Fruit fly (Drosophila melanogaster) whole organism, embryonic: ENCODE data around the gene CG7191.

Experiments
- ATbp ChIP-seq: fragments of 200-800 bp; sonication (Bioruptor generic); optimal IDR thresholded peaks from 2 replicates; lab custom pipeline; 2017; ENCODE audit warnings: missing biosample characterization, mild to moderate bottlenecking, missing genetic modification characterization, missing genetic modification reagents
- Antp ChIP-seq: fragments of 200-800 bp; sonication (Bioruptor generic); optimal IDR thresholded peaks from 3 replicates; lab custom pipeline; 2016; ENCODE audit warnings: missing biosample characterization, missing genetic modification characterization
- CG10209 ChIP-seq: fragments of 200-800 bp; sonication (Bioruptor generic); optimal IDR thresholded peaks from 3 replicates; lab custom pipeline; 2017; ENCODE audit warnings: missing biosample characterization, mild to moderate bottlenecking, missing genetic modification characterization, missing genetic modification reagents
- CG10267 ChIP-seq: fragments of 200-800 bp; sonication (Bioruptor generic); optimal IDR thresholded peaks from 2 replicates; lab custom pipeline; 2018; ENCODE audit warnings: missing biosample characterization, mild to moderate bottlenecking, missing genetic modification characterization, moderate library complexity
- CG11504 ChIP-seq: fragments of 200-800 bp; sonication (Bioruptor generic); optimal IDR thresholded peaks from 3 replicates; lab custom pipeline; 2019; ENCODE audit warnings: missing biosample characterization, mild to moderate bottlenecking, missing genetic modification characterization, moderate library complexity
- CG11696 ChIP-seq: fragments of 200-800 bp; sonication (Bioruptor generic); IDR thresholded peaks from 2 replicates; pipeline ENCODE4 v1.3.6; 2022; ENCODE audit warnings: missing biosample characterization, missing genetic modification characterization
- CG11723 ChIP-seq: fragments of 200-800 bp; sonication (Bioruptor generic); optimal IDR thresholded peaks from 2 replicates; lab custom pipeline; 2017; ENCODE audit warnings: missing biosample characterization, mild to moderate bottlenecking, missing genetic modification characterization
- CG12299 ChIP-seq: fragments of 200-800 bp; sonication (Bioruptor generic); optimal IDR thresholded peaks from 2 replicates; lab custom pipeline; 2018; ENCODE audit warnings: missing biosample characterization, mild to moderate bottlenecking, missing genetic modification characterization
- CG17361 ChIP-seq: fragments of 200-800 bp; sonication (Bioruptor generic); IDR thresholded peaks from 3 replicates; pipeline ENCODE4 v1.3.6; 2022; ENCODE audit warnings: missing biosample characterization, missing genetic modification characterization
- CG17612 ChIP-seq: fragments of 200-800 bp; sonication (Bioruptor generic); IDR thresholded peaks from 2 replicates; pipeline ENCODE4 v1.3.6; 2022; ENCODE audit warnings: missing biosample characterization, missing genetic modification characterization
- CG1832 ChIP-seq: fragments of 200-800 bp; sonication (Bioruptor generic); optimal IDR thresholded peaks from 2 replicates; lab custom pipeline; 2017; ENCODE audit warnings: missing biosample characterization, mild to moderate bottlenecking, missing genetic modification characterization, inconsistent platforms
- CG2129 ChIP-seq: fragments of 200-800 bp; sonication (Bioruptor generic); IDR thresholded peaks from 2 replicates; pipeline ENCODE4 v1.3.6; 2022; ENCODE audit warnings: missing biosample characterization, missing genetic modification characterization; ENCODE audit not compliant: partially characterized antibody
- CG4282 ChIP-seq: fragments of 200-800 bp; sonication (Bioruptor generic); optimal IDR thresholded peaks from 2 replicates; lab custom pipeline; 2016; ENCODE audit warnings: missing biosample characterization, missing genetic modification characterization
- CG4404 ChIP-seq: fragments of 200-800 bp; sonication (Bioruptor generic); IDR thresholded peaks from 2 replicates; pipeline ENCODE4 v1.3.6; 2022; ENCODE audit warnings: missing biosample characterization, missing genetic modification characterization
- CG6654 ChIP-seq: fragments of 200-800 bp; sonication (Bioruptor generic); optimal IDR thresholded peaks from 2 replicates; lab custom pipeline; 2017; ENCODE audit warnings: missing biosample characterization, mild to moderate bottlenecking, missing genetic modification characterization
- CG6683 ChIP-seq: fragments of 200-800 bp; sonication (Bioruptor generic); optimal IDR thresholded peaks from 2 replicates; lab custom pipeline; 2017; ENCODE audit warnings: missing biosample characterization, mild to moderate bottlenecking, missing genetic modification characterization, missing genetic modification reagents
- CG7745 ChIP-seq: fragments of 200-800 bp; sonication (Bioruptor generic); optimal IDR thresholded peaks from 2 replicates; lab custom pipeline; 2018; ENCODE audit warnings: missing biosample characterization, mild to moderate bottlenecking, missing genetic modification characterization, moderate library complexity
- CG9609 ChIP-seq: fragments of 200-800 bp; sonication (Bioruptor generic); optimal IDR thresholded peaks from 3 replicates; lab custom pipeline; 2016; ENCODE audit warnings: missing biosample characterization, missing genetic modification characterization
- D19A ChIP-seq: fragments of 200-800 bp; optimal IDR thresholded peaks from 3 replicates; lab custom pipeline; 2019; ENCODE audit warnings: missing biosample characterization, mild to moderate bottlenecking, missing genetic modification characterization, moderate library complexity
- D19B ChIP-seq: fragments of 200-800 bp; sonication (Bioruptor generic); optimal IDR thresholded peaks from 2 replicates; lab custom pipeline; 2017; ENCODE audit warnings: missing biosample characterization, mild to moderate bottlenecking, missing genetic modification characterization
- HLHmδ ChIP-seq: fragments of 200-800 bp; sonication (Bioruptor generic); optimal IDR thresholded peaks from 2 replicates; lab custom pipeline; 2018; ENCODE audit warnings: missing biosample characterization, mild to moderate bottlenecking, missing genetic modification characterization, moderate library complexity
- HmgZ ChIP-seq: fragments of 200-800 bp; sonication (Bioruptor generic); optimal IDR thresholded peaks from 2 replicates; lab custom pipeline; 2018; ENCODE audit warnings: missing biosample characterization, mild to moderate bottlenecking, missing genetic modification characterization
- Hmx ChIP-seq: fragments of 200-800 bp; sonication (Bioruptor generic); optimal IDR thresholded peaks from 2 replicates; lab custom pipeline; 2016; ENCODE audit warnings: missing biosample characterization, missing genetic modification characterization
- Meics ChIP-seq: fragments of 200-800 bp; sonication (Bioruptor generic); optimal IDR thresholded peaks from 2 replicates; lab custom pipeline; 2017; ENCODE audit warnings: missing biosample characterization, mild to moderate bottlenecking, missing genetic modification characterization
- Myb ChIP-seq: fragments of 200-800 bp; sonication (Bioruptor generic); optimal IDR thresholded peaks from 2 replicates; lab custom pipeline; 2016; ENCODE audit warnings: missing biosample characterization, missing genetic modification characterization
- NC2α ChIP-seq: fragments of 200-800 bp; sonication (Bioruptor generic); optimal IDR thresholded peaks from 2 replicates; lab custom pipeline; 2016; ENCODE audit warnings: missing biosample characterization, missing genetic modification characterization
- Opbp ChIP-seq: fragments of 200-800 bp; sonication (Bioruptor generic); IDR thresholded peaks from 3 replicates; pipeline ENCODE4 v1.3.6; 2022; ENCODE audit warnings: missing biosample characterization, missing genetic modification characterization; ENCODE audit not compliant: partially characterized antibody
- PHDP ChIP-seq: fragments of 200-800 bp; sonication (Bioruptor generic); optimal IDR thresholded peaks from 3 replicates; lab custom pipeline; 2018; ENCODE audit warnings: missing biosample characterization, mild to moderate bottlenecking, missing genetic modification characterization, moderate library complexity
- Stat92E ChIP-seq, 3 experiments: fragments of >200 bp in 2 of 3; fragments of 200-800 bp in 1 of 3; sonication (Bioruptor generic) in 1 of 3; optimal IDR thresholded peaks; 2 replicates each; lab custom pipeline; 2017 to 2019; ENCODE audit warnings: missing biosample characterization in 3 of 3, missing genetic modification characterization in 3 of 3, mild to moderate bottlenecking in 1 of 3, moderate library complexity in 1 of 3
- ase ChIP-seq: fragments of 200-800 bp; sonication (Bioruptor generic); IDR thresholded peaks from 3 replicates; pipeline ENCODE4 v1.3.6; 2022; ENCODE audit warnings: missing biosample characterization, missing genetic modification characterization
- ash1 ChIP-seq: fragments of 200-800 bp; sonication (Bioruptor generic); optimal IDR thresholded peaks from 2 replicates; lab custom pipeline; 2018; ENCODE audit warnings: missing biosample characterization, mild to moderate bottlenecking, missing genetic modification characterization
- az2 ChIP-seq: fragments of 200-800 bp; sonication (Bioruptor generic); optimal IDR thresholded peaks from 3 replicates; lab custom pipeline; 2016; ENCODE audit warnings: missing biosample characterization, missing genetic modification characterization
- cg ChIP-seq: fragments of 200-800 bp; sonication (Bioruptor generic); optimal IDR thresholded peaks from 3 replicates; lab custom pipeline; 2019; ENCODE audit warnings: missing biosample characterization, mild to moderate bottlenecking, missing genetic modification characterization, moderate library complexity
- eve ChIP-seq, 2 experiments: fragments of >200 bp; optimal IDR thresholded peaks; 2 replicates each; lab custom pipeline; 2017; ENCODE audit warnings: missing biosample characterization in 2 of 2, missing genetic modification characterization in 2 of 2
- fd3F ChIP-seq: fragments of 200-800 bp; sonication (Bioruptor generic); optimal IDR thresholded peaks from 2 replicates; lab custom pipeline; 2018; ENCODE audit warnings: missing biosample characterization, mild to moderate bottlenecking, missing genetic modification characterization, moderate library complexity
- h ChIP-seq: fragments of >200 bp; optimal IDR thresholded peaks from 2 replicates; lab custom pipeline; 2017
- jigr1 ChIP-seq: fragments of 200-800 bp; sonication (Bioruptor generic); IDR thresholded peaks from 3 replicates; pipeline ENCODE4 v1.3.6; 2022; ENCODE audit warnings: missing biosample characterization, missing genetic modification characterization
- kni ChIP-seq: fragments of 200-800 bp; sonication (Bioruptor generic); optimal IDR thresholded peaks from 3 replicates; lab custom pipeline; 2017; ENCODE audit warnings: mild to moderate bottlenecking, missing biosample characterization, missing genetic modification reagents, missing genetic modification characterization
- lov ChIP-seq, 2 experiments: fragments of 200-800 bp in 1 of 2; fragments of >200 bp in 1 of 2; sonication (Bioruptor generic) in 1 of 2; IDR thresholded peaks in 1 of 2; optimal IDR thresholded peaks in 1 of 2; 2 replicates in 1 of 2; 3 replicates in 1 of 2; pipeline versions ENCODE4 v1.3.6 to Lab custom; 2017 to 2022; ENCODE audit warnings: missing biosample characterization in 1 of 2, missing genetic modification characterization in 1 of 2
- mirr ChIP-seq: fragments of 200-800 bp; sonication (Bioruptor generic); optimal IDR thresholded peaks from 3 replicates; lab custom pipeline; 2018; ENCODE audit warnings: missing biosample characterization, mild to moderate bottlenecking, missing genetic modification characterization
- onecut ChIP-seq: fragments of 200-800 bp; sonication (Bioruptor generic); IDR thresholded peaks from 2 replicates; pipeline ENCODE4 v1.3.6; 2022; ENCODE audit warnings: missing biosample characterization, missing genetic modification characterization
- rib ChIP-seq: fragments of 200-800 bp; sonication (Bioruptor generic); IDR thresholded peaks from 2 replicates; pipeline ENCODE4 v1.3.6; 2022; ENCODE audit warnings: missing biosample characterization, missing genetic modification characterization
- sens ChIP-seq: fragments of 200-800 bp; sonication (Bioruptor generic); peaks from one replicate; lab custom pipeline; 2016; ENCODE audit warnings: missing biosample characterization, missing genetic modification characterization
- sna ChIP-seq: fragments of 200-800 bp; sonication (Bioruptor generic); IDR thresholded peaks from 2 replicates; pipeline ENCODE4 v1.3.6; 2022; ENCODE audit warnings: missing biosample characterization, missing genetic modification characterization; ENCODE audit not compliant: partially characterized antibody
- sob ChIP-seq: fragments of 200-800 bp; sonication (Bioruptor generic); IDR thresholded peaks from 2 replicates; pipeline ENCODE4 v1.3.6; 2022; ENCODE audit warnings: missing biosample characterization, missing genetic modification characterization
- trem ChIP-seq: fragments of 200-800 bp; optimal IDR thresholded peaks from 3 replicates; lab custom pipeline; 2019; ENCODE audit warnings: missing biosample characterization, mild to moderate bottlenecking, missing genetic modification characterization, moderate library complexity
- twi ChIP-seq: fragments of 200-800 bp; optimal IDR thresholded peaks from 2 replicates; lab custom pipeline; 2019; ENCODE audit warnings: missing biosample characterization, mild to moderate bottlenecking, missing genetic modification characterization, moderate library complexity
- wek ChIP-seq: fragments of 200-800 bp; sonication (Bioruptor generic); optimal IDR thresholded peaks from 3 replicates; lab custom pipeline; 2018; ENCODE audit warnings: missing biosample characterization, mild to moderate bottlenecking, missing genetic modification characterization, moderate library complexity

CG7191 gene

dm6 chr2L:7790448-7791355 is 23.3 kb downstream of the CG7191 start, which contains the start of gene CG7149 (continued):
- TF ChIP-seq CG9609 (GFP tag; lab: Kevin White, UChicago) (no peak), mirr (GFP tag; lab: Kevin White, UChicago) (peak; percentile 96), az2 (GFP tag; lab: Kevin White, UChicago) (no peak), sens (GFP tag; lab: Kevin White, UChicago) (peak; percentile 50), CG4282 (no peak), Myb (GFP tag; lab: Kevin White, UChicago) (no peak), jigr1 (GFP tag; lab: Robert Waterston, UW) (no peak), CG10209 (no peak), CG1832 (GFP tag; lab: Kevin White, UChicago) (no peak), CG2129 (no peak), rib (0 out of 2 replicates have a peak, but pooled peaks have one; percentile 11), Meics (peak; percentile 33), Antp (GFP tag; lab: Kevin White, UChicago) (no peak), sob (GFP tag; lab: Robert Waterston, UW) (peak; percentile 23; the same call in 1 of the 2 replicates), D19B (no peak), HmgZ (tag; lab: Kevin White, UChicago) (no peak), h (lab: Kevin White, UChicago) (no peak), ase (GFP tag; lab: Robert Waterston, UW) (no peak), Stat92E (GFP tag; optimal IDR thresholded peaks at IDR 0.05; lab: Kevin White, UChicago) (no peak), CG4404 (GFP tag; lab: Robert Waterston, UW) (no peak), eve (GFP tag; optimal IDR thresholded peaks at IDR 0.05; lab: Kevin White, UChicago) (no peak), Hmx (GFP tag; lab: Kevin White, UChicago) (no peak), trem (tag; lab: Kevin White, UChicago) (no peak), onecut (GFP tag; lab: Robert Waterston, UW) (no peak), ATbp (GFP tag; lab: Kevin White, UChicago) (no peak), CG10267 (tag; lab: Kevin White, UChicago) (no peak), NC2α (no peak), Opbp (GFP tag; lab: Robert Waterston, UW) (no peak), CG17612 (GFP tag; lab: Robert Waterston, UW) (no peak), CG7745 (tag; lab: Kevin White, UChicago) (no peak), PHDP (tag; lab: Kevin White, UChicago) (no peak), ash1 (GFP tag; lab: Kevin White, UChicago) (no peak), kni (no peak), CG11504 (tag; lab: Kevin White, UChicago) (no peak), CG6683 (GFP tag; lab: Kevin White, UChicago) (no peak), HLHmδ (GFP tag; lab: Kevin White, UChicago) (no peak), CG12299 (no peak), lov (optimal IDR thresholded peaks at IDR 0.05; lab: Kevin White, UChicago) (no peak), lov (GFP tag; IDR thresholded peaks at IDR 0.05; lab: Robert Waterston, UW) (0 out of 3 replicates have a peak, but pooled peaks have one; percentile 9), CG17361 (GFP tag; lab: Robert Waterston, UW) (no peak), fd3F (GFP tag; lab: Kevin White, UChicago) (no peak), D19A (tag; lab: Kevin White, UChicago) (peak; percentile 9), CG11723 (GFP tag; lab: Kevin White, UChicago) (no peak), CG11696 (GFP tag; lab: Robert Waterston, UW) (no peak), sna (GFP tag; lab: Robert Waterston, UW) (no peak), twi (tag; lab: Kevin White, UChicago) (no peak), wek (GFP tag; lab: Kevin White, UChicago) (no peak), cg (GFP tag; lab: Kevin White, UChicago) (no peak), CG6654 (no peak)
